Fruit fly (Drosophila melanogaster) whole organism, embryonic: ENCODE results near the gene Pax.

Experiments used
- Abd-B ChIP-seq: fragments of 200-800 bp; sonication (Bioruptor generic); optimal IDR thresholded peaks from 2 replicates; lab custom pipeline; 2018; ENCODE audit warnings: missing biosample characterization, mild to moderate bottlenecking, missing genetic modification characterization, moderate library complexity
- Aef1 ChIP-seq: fragments of 200-800 bp; sonication (Bioruptor generic); IDR thresholded peaks from 3 replicates; pipeline ENCODE4 v1.3.6; 2022; ENCODE audit warnings: missing biosample characterization, missing genetic modification characterization
- CG10274 ChIP-seq: fragments of 200-800 bp; sonication (Bioruptor generic); optimal IDR thresholded peaks from 3 replicates; lab custom pipeline; 2017; ENCODE audit warnings: missing biosample characterization, mild to moderate bottlenecking, missing genetic modification characterization
- CG12744 ChIP-seq: fragments of 200-800 bp; sonication (Bioruptor generic); optimal IDR thresholded peaks from 2 replicates; lab custom pipeline; 2016; ENCODE audit warnings: missing biosample characterization, missing genetic modification characterization
- CG12769 ChIP-seq: fragments of 200-800 bp; sonication (Bioruptor generic); optimal IDR thresholded peaks from 2 replicates; lab custom pipeline; 2019; ENCODE audit warnings: missing biosample characterization, mild to moderate bottlenecking, missing genetic modification characterization, moderate library complexity
- CG14710 ChIP-seq: fragments of 200-800 bp; sonication (Bioruptor generic); optimal IDR thresholded peaks from 3 replicates; lab custom pipeline; 2019; ENCODE audit warnings: missing biosample characterization, mild to moderate bottlenecking, missing genetic modification characterization, moderate library complexity
- CG16813 ChIP-seq: fragments of 200-800 bp; sonication (Bioruptor generic); IDR thresholded peaks from 3 replicates; pipeline ENCODE4 v1.3.6; 2022; ENCODE audit warnings: missing biosample characterization, missing genetic modification characterization; ENCODE audit not compliant: partially characterized antibody
- CG1832 ChIP-seq: fragments of 200-800 bp; sonication (Bioruptor generic); optimal IDR thresholded peaks from 2 replicates; lab custom pipeline; 2017; ENCODE audit warnings: missing biosample characterization, mild to moderate bottlenecking, missing genetic modification characterization, inconsistent platforms
- CG2120 ChIP-seq: fragments of 200-800 bp; sonication (Bioruptor generic); optimal IDR thresholded peaks from 3 replicates; lab custom pipeline; 2016; ENCODE audit warnings: missing biosample characterization, missing genetic modification characterization
- CG2129 ChIP-seq: fragments of 200-800 bp; sonication (Bioruptor generic); IDR thresholded peaks from 2 replicates; pipeline ENCODE4 v1.3.6; 2022; ENCODE audit warnings: missing biosample characterization, missing genetic modification characterization; ENCODE audit not compliant: partially characterized antibody
- CG32772 ChIP-seq: fragments of 200-800 bp; sonication (Bioruptor generic); IDR thresholded peaks from 2 replicates; pipeline ENCODE4 v1.3.6; 2022; ENCODE audit warnings: missing biosample characterization, missing genetic modification characterization
- CG4730 ChIP-seq: fragments of 200-800 bp; sonication (Bioruptor generic); IDR thresholded peaks from 2 replicates; pipeline ENCODE4 v1.3.6; 2022; ENCODE audit warnings: missing biosample characterization, missing genetic modification characterization
- CG6272 ChIP-seq: fragments of 200-800 bp; sonication (Bioruptor generic); IDR thresholded peaks from 2 replicates; pipeline ENCODE4 v1.3.6; 2022; ENCODE audit warnings: missing biosample characterization, missing genetic modification characterization
- CG7786 ChIP-seq: fragments of 200-800 bp; sonication (Bioruptor generic); optimal IDR thresholded peaks from 2 replicates; lab custom pipeline; 2016; ENCODE audit warnings: missing biosample characterization, missing genetic modification characterization
- CG7963 ChIP-seq: fragments of 200-800 bp; sonication (Bioruptor generic); IDR thresholded peaks from 3 replicates; pipeline ENCODE4 v1.3.6; 2022; ENCODE audit warnings: missing biosample characterization, missing genetic modification characterization; ENCODE audit not compliant: partially characterized antibody
- CG8924 ChIP-seq: fragments of 200-800 bp; optimal IDR thresholded peaks from 3 replicates; lab custom pipeline; 2019; ENCODE audit warnings: missing biosample characterization, mild to moderate bottlenecking, missing genetic modification characterization, moderate library complexity
- CG8944 ChIP-seq: fragments of 200-800 bp; sonication (Bioruptor generic); optimal IDR thresholded peaks from 3 replicates; lab custom pipeline; 2016; ENCODE audit warnings: missing biosample characterization, missing genetic modification characterization
- Chrac-16 ChIP-seq: fragments of 200-800 bp; sonication (Bioruptor generic); optimal IDR thresholded peaks from 3 replicates; lab custom pipeline; 2016; ENCODE audit warnings: missing biosample characterization, missing genetic modification characterization
- Doc3 ChIP-seq: fragments of 200-800 bp; sonication (Bioruptor generic); IDR thresholded peaks from 3 replicates; pipeline ENCODE4 v1.3.6; 2022; ENCODE audit warnings: missing biosample characterization, missing genetic modification characterization; ENCODE audit not compliant: partially characterized antibody
- HLH4C ChIP-seq: fragments of 200-800 bp; sonication (Bioruptor generic); IDR thresholded peaks from 3 replicates; pipeline ENCODE4 v1.3.6; 2022; ENCODE audit warnings: missing biosample characterization, missing genetic modification characterization; ENCODE audit not compliant: partially characterized antibody
- HmgD ChIP-seq: fragments of 200-800 bp; sonication (Bioruptor generic); optimal IDR thresholded peaks from 3 replicates; lab custom pipeline; 2016; ENCODE audit warnings: missing biosample characterization, missing genetic modification characterization
- Mad ChIP-seq: fragments of 200-800 bp; sonication (Bioruptor generic); optimal IDR thresholded peaks from 2 replicates; lab custom pipeline; 2016; ENCODE audit warnings: missing biosample characterization, missing genetic modification characterization
- Max ChIP-seq: fragments of 200-800 bp; sonication (Bioruptor generic); optimal IDR thresholded peaks from 2 replicates; lab custom pipeline; 2016; ENCODE audit warnings: missing biosample characterization, mild to moderate bottlenecking, missing genetic modification characterization
- NfI ChIP-seq: fragments of 200-800 bp; sonication (Bioruptor generic); optimal IDR thresholded peaks from 3 replicates; lab custom pipeline; 2018; ENCODE audit warnings: missing biosample characterization, mild to moderate bottlenecking, missing genetic modification characterization, moderate library complexity
- Pdp1 ChIP-seq, 2 experiments: fragments of 200-800 bp; sonication (Bioruptor generic); optimal IDR thresholded peaks; 3 replicates each; lab custom pipeline; 2016; ENCODE audit warnings: missing biosample characterization in 2 of 2, missing genetic modification characterization in 2 of 2, mild to moderate bottlenecking in 1 of 2, moderate library complexity in 1 of 2
- Sry-β ChIP-seq: fragments of 200-800 bp; sonication (Bioruptor generic); optimal IDR thresholded peaks from 2 replicates; lab custom pipeline; 2018; ENCODE audit warnings: missing biosample characterization, mild to moderate bottlenecking, missing genetic modification characterization, moderate library complexity
- cato ChIP-seq: fragments of 200-800 bp; sonication (Bioruptor generic); optimal IDR thresholded peaks from 2 replicates; lab custom pipeline; 2016; ENCODE audit warnings: missing biosample characterization, missing genetic modification characterization, borderline replicate concordance
- corto ChIP-seq: fragments of 200-800 bp; sonication (Bioruptor generic); optimal IDR thresholded peaks from 2 replicates; lab custom pipeline; 2016; ENCODE audit warnings: missing biosample characterization, mild to moderate bottlenecking, missing genetic modification characterization, moderate library complexity
- cwo ChIP-seq: fragments of 200-800 bp; sonication (Bioruptor generic); optimal IDR thresholded peaks from 3 replicates; lab custom pipeline; 2017; ENCODE audit warnings: missing biosample characterization, missing genetic modification characterization, mild to moderate bottlenecking, moderate library complexity, missing genetic modification reagents
- dysf ChIP-seq: fragments of 200-800 bp; sonication (Bioruptor generic); IDR thresholded peaks from 3 replicates; pipeline ENCODE4 v1.3.6; 2022; ENCODE audit warnings: missing biosample characterization, missing genetic modification characterization
- hb ChIP-seq: fragments of 200-800 bp; sonication (Bioruptor generic); IDR thresholded peaks from 3 replicates; pipeline ENCODE4 v1.3.6; 2022; ENCODE audit warnings: missing biosample characterization, missing genetic modification characterization; ENCODE audit not compliant: partially characterized antibody
- her ChIP-seq: fragments of 200-800 bp; sonication (Bioruptor generic); optimal IDR thresholded peaks from 2 replicates; lab custom pipeline; 2016; ENCODE audit warnings: missing biosample characterization, missing genetic modification characterization
- hkb ChIP-seq, 2 experiments: fragments of 200-800 bp in 1 of 2; fragments of >200 bp in 1 of 2; sonication (Bioruptor generic) in 1 of 2; IDR thresholded peaks in 1 of 2; optimal IDR thresholded peaks in 1 of 2; 2 replicates each; pipeline versions ENCODE4 v1.3.6 to Lab custom; 2017 to 2022; ENCODE audit warnings: missing biosample characterization in 1 of 2, missing genetic modification characterization in 1 of 2
- ken ChIP-seq: fragments of 200-800 bp; sonication (Bioruptor generic); IDR thresholded peaks from 3 replicates; pipeline ENCODE4 v1.3.6; 2022; ENCODE audit warnings: missing biosample characterization, missing genetic modification characterization
- lab ChIP-seq: fragments of 200-800 bp; sonication (Bioruptor generic); optimal IDR thresholded peaks from 3 replicates; lab custom pipeline; 2017; ENCODE audit warnings: missing biosample characterization, missing genetic modification characterization, mild to moderate bottlenecking, moderate library complexity, missing genetic modification reagents
- lbe ChIP-seq: fragments of 200-800 bp; sonication (Bioruptor generic); optimal IDR thresholded peaks from 2 replicates; lab custom pipeline; 2016; ENCODE audit warnings: missing biosample characterization, mild to moderate bottlenecking, missing genetic modification characterization
- nerfin-1 ChIP-seq: fragments of 200-800 bp; sonication (Bioruptor generic); optimal IDR thresholded peaks from 3 replicates; lab custom pipeline; 2019; ENCODE audit warnings: missing biosample characterization, mild to moderate bottlenecking, missing genetic modification characterization, moderate library complexity
- p53 ChIP-seq: fragments of 200-800 bp; sonication (Bioruptor generic); optimal IDR thresholded peaks from 2 replicates; lab custom pipeline; 2016; ENCODE audit warnings: missing biosample characterization, missing genetic modification characterization
- peb ChIP-seq: fragments of 200-800 bp; sonication (Bioruptor generic); IDR thresholded peaks from 2 replicates; pipeline ENCODE4 v1.3.6; 2022; ENCODE audit warnings: missing biosample characterization, missing genetic modification characterization
- ro ChIP-seq: fragments of 200-800 bp; sonication (Bioruptor generic); IDR thresholded peaks from 2 replicates; pipeline ENCODE4 v1.3.6; 2022; ENCODE audit warnings: missing biosample characterization, missing genetic modification characterization
- salm ChIP-seq: fragments of 200-800 bp; sonication (Bioruptor generic); optimal IDR thresholded peaks from 2 replicates; lab custom pipeline; 2018; ENCODE audit warnings: missing biosample characterization, mild to moderate bottlenecking, missing genetic modification characterization
- schlank ChIP-seq: fragments of 200-800 bp; sonication (Bioruptor generic); optimal IDR thresholded peaks from 2 replicates; lab custom pipeline; 2018; ENCODE audit warnings: missing biosample characterization, mild to moderate bottlenecking, missing genetic modification characterization
- tin ChIP-seq: fragments of 200-800 bp; sonication (Bioruptor generic); optimal IDR thresholded peaks from 3 replicates; lab custom pipeline; 2016; ENCODE audit warnings: missing biosample characterization, missing genetic modification characterization
- tio ChIP-seq: fragments of 200-800 bp; sonication (Bioruptor generic); optimal IDR thresholded peaks from 2 replicates; lab custom pipeline; 2017; ENCODE audit warnings: missing biosample characterization, missing genetic modification characterization, inconsistent platforms
- tup ChIP-seq: fragments of 200-800 bp; sonication (Bioruptor generic); optimal IDR thresholded peaks from 2 replicates; lab custom pipeline; 2016; ENCODE audit warnings: missing biosample characterization, mild to moderate bottlenecking, missing genetic modification characterization, moderate library complexity
- unc-4 ChIP-seq: fragments of 200-800 bp; sonication (Bioruptor generic); IDR thresholded peaks from 2 replicates; pipeline ENCODE4 v1.3.6; 2022; ENCODE audit warnings: missing biosample characterization, missing genetic modification characterization; ENCODE audit not compliant: partially characterized antibody
- unpg ChIP-seq: fragments of 200-800 bp; sonication (Bioruptor generic); optimal IDR thresholded peaks from 3 replicates; lab custom pipeline; 2018; ENCODE audit warnings: missing biosample characterization, mild to moderate bottlenecking, missing genetic modification characterization, moderate library complexity
- zfh2 ChIP-seq: fragments of 200-800 bp; sonication (Bioruptor generic); optimal IDR thresholded peaks from 2 replicates; lab custom pipeline; 2016; ENCODE audit warnings: missing biosample characterization, missing genetic modification characterization

Pax gene

dm6 chr2L:19439598-19440230, 13.3 kb upstream of the Pax start (continued):
- peak; percentile 58 to 62 for TF ChIP-seq Pdp1 (GFP tag; optimal IDR thresholded peaks at IDR 0.05; lab: Kevin White, UChicago)
- TF ChIP-seq Doc3 (GFP tag; lab: Robert Waterston, UW), result no peak
- TF ChIP-seq CG8924 (tag; lab: Kevin White, UChicago), result peak; percentile 89
- peak; percentile 40 for TF ChIP-seq zfh2 (GFP tag; lab: Kevin White, UChicago)
- peak; percentile 44; the same call in 1 of the 2 replicates for TF ChIP-seq CG6272 (GFP tag; lab: Robert Waterston, UW)
- no peak for TF ChIP-seq hb (GFP tag; lab: Robert Waterston, UW)
- peak; percentile 76 for TF ChIP-seq CG12744 (GFP tag; lab: Kevin White, UChicago)
- TF ChIP-seq corto (GFP tag; lab: Kevin White, UChicago), result no peak
- TF ChIP-seq nerfin-1, result peak; percentile 61
- peak; percentile 92 for TF ChIP-seq ken (GFP tag; lab: Robert Waterston, UW)
- TF ChIP-seq peb (GFP tag; lab: Robert Waterston, UW), result peak; percentile 21; the same call in 1 of the 2 replicates
- peak; percentile 74 for TF ChIP-seq CG7786
- peak; percentile 84 for TF ChIP-seq schlank
- no peak for TF ChIP-seq CG2129 (GFP tag; lab: Robert Waterston, UW)
- no peak for TF ChIP-seq lbe
- TF ChIP-seq hkb (optimal IDR thresholded peaks at IDR 0.05; lab: Kevin White, UChicago), result no peak
- peak; percentile 97 for TF ChIP-seq hkb (GFP tag; IDR thresholded peaks at IDR 0.05; lab: Robert Waterston, UW)
- TF ChIP-seq cwo (GFP tag; lab: Kevin White, UChicago), result peak; percentile 89
- peak; percentile 87 for TF ChIP-seq lab (GFP tag; lab: Kevin White, UChicago)
- peak; percentile 85 for TF ChIP-seq unpg
- peak; percentile 42 for TF ChIP-seq CG8944 (GFP tag; lab: Kevin White, UChicago)
- peak; percentile 71 for TF ChIP-seq NfI
- TF ChIP-seq salm (tag; lab: Kevin White, UChicago), result peak; percentile 68
- peak; percentile 58 for TF ChIP-seq Abd-B (GFP tag; lab: Kevin White, UChicago)
- peak; percentile 14 for TF ChIP-seq CG14710
- no peak for TF ChIP-seq Sry-β (GFP tag; lab: Kevin White, UChicago)
- peak; percentile 74 for TF ChIP-seq Mad (GFP tag; lab: Kevin White, UChicago)
- TF ChIP-seq CG7963, result no peak
- TF ChIP-seq CG10274 (GFP tag; lab: Kevin White, UChicago), result peak; percentile 26
- TF ChIP-seq tup (GFP tag; lab: Kevin White, UChicago), result peak; percentile 37
- TF ChIP-seq CG32772 (GFP tag; lab: Robert Waterston, UW), result peak; percentile 62
- no peak for TF ChIP-seq CG1832 (GFP tag; lab: Kevin White, UChicago)
- peak; percentile 99 for TF ChIP-seq CG12769 (tag; lab: Kevin White, UChicago)
- peak; percentile 84 for TF ChIP-seq dysf
- no peak for TF ChIP-seq CG16813 (GFP tag; lab: Robert Waterston, UW)
- 0 out of 2 replicates have a peak, but pooled peaks have one; percentile 19 for TF ChIP-seq CG4730 (GFP tag; lab: Robert Waterston, UW)
- peak; percentile 20 for TF ChIP-seq Max (GFP tag; lab: Kevin White, UChicago)
- no peak for TF ChIP-seq HLH4C (GFP tag; lab: Robert Waterston, UW)
- peak; percentile 49 for TF ChIP-seq p53
- TF ChIP-seq Chrac-16 (GFP tag; lab: Kevin White, UChicago), result peak; percentile 60
- TF ChIP-seq cato, result peak; percentile 32
- TF ChIP-seq CG2120 (GFP tag; lab: Kevin White, UChicago), result peak; percentile 75
- TF ChIP-seq her (GFP tag; lab: Kevin White, UChicago), result peak; percentile 88
- peak; percentile 46 for TF ChIP-seq tio (GFP tag; lab: Kevin White, UChicago)
- peak; percentile 50 for TF ChIP-seq tin (GFP tag; lab: Kevin White, UChicago)
- TF ChIP-seq unc-4 (GFP tag; lab: Robert Waterston, UW), result no peak
- peak; percentile 91 for TF ChIP-seq Aef1 (GFP tag; lab: Robert Waterston, UW)
- TF ChIP-seq ro (GFP tag; lab: Robert Waterston, UW), result no peak
- no peak for TF ChIP-seq HmgD (GFP tag; lab: Kevin White, UChicago)
